Worm (Caenorhabditis elegans) whole organism, midembryonic: ENCODE results near the gene Y44F5A.1.

ENCODE experiments used
- T22C8.4 ChIP-seq: fragments of 200-800 bp; sonication (Bioruptor generic); IDR thresholded peaks from 2 replicates; pipeline ENCODE4 v1.3.6; 2022; ENCODE audit warnings: missing genetic modification characterization, missing compliant biosample characterization
- cog-1 ChIP-seq: sonication (generic microtip); optimal IDR thresholded peaks from 2 replicates; lab custom pipeline; 2016; ENCODE audit warnings: missing genetic modification characterization, missing compliant biosample characterization
- flt-1 ChIP-seq: fragments of 200-800 bp; sonication (Bioruptor generic); IDR thresholded peaks from 2 replicates; pipeline ENCODE4 v1.3.6; 2022; ENCODE audit warnings: missing genetic modification characterization, missing compliant biosample characterization
- klf-2 ChIP-seq: fragments of 200-800 bp; sonication (Bioruptor generic); conservative IDR thresholded peaks from 2 replicates; pipeline ENCODE4 v1.3.6; 2022; ENCODE audit warnings: missing genetic modification reagents, missing genetic modification characterization, missing compliant biosample characterization
- med-1 ChIP-seq: sonication (generic microtip); optimal IDR thresholded peaks from 2 replicates; lab custom pipeline; 2017; ENCODE audit warnings: missing genetic modification characterization, mild to moderate bottlenecking, missing compliant biosample characterization, antibody characterized with exemption, missing genetic modification reagents; ENCODE audit not compliant: insufficient read depth
- ref-1 ChIP-seq: fragments of 200-800 bp; sonication (Bioruptor generic); conservative IDR thresholded peaks from 2 replicates; pipeline ENCODE4 v1.3.6; 2022; ENCODE audit warnings: missing genetic modification reagents, missing genetic modification characterization, missing compliant biosample characterization
- tab-1 ChIP-seq: fragments of 200-800 bp; sonication (Bioruptor generic); IDR thresholded peaks from 2 replicates; pipeline ENCODE4 v1.3.6; 2022; ENCODE audit warnings: missing genetic modification characterization, missing compliant biosample characterization
- ztf-23 ChIP-seq: fragments of 200-800 bp; sonication (Bioruptor generic); IDR thresholded peaks from 2 replicates; pipeline ENCODE4 v1.3.6; 2022; ENCODE audit warnings: missing genetic modification reagents, missing genetic modification characterization, missing compliant biosample characterization
- ztf-29 ChIP-seq: fragments of 200-800 bp; sonication (Bioruptor generic); IDR thresholded peaks from 2 replicates; pipeline ENCODE4 v1.3.6; 2022; ENCODE audit warnings: missing genetic modification reagents, missing genetic modification characterization, missing compliant biosample characterization

Y44F5A.1 gene

DNA sequence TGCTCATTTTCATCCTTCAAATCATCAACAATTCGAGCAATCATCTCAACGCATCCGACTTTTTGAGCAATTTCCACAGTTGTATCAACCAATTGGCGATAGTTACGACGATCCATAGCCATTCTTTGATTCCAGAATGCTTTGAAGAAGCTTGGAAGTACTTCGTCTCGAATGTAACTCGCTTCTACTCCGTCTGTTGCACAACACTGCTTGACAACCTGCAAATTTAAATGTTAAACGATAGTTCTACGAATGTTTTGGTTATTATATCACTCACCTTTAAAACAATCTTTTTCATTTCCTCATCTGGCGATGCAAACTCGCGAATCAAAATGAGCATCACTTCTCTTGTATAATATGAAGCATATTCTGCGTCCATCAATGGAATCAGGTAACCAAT is 18.4 kb upstream of the Y44F5A.1 start:
- no peak for TF ChIP-seq ztf-23 (GFP tag; lab: Robert Waterston, UW)
- no peak for TF ChIP-seq tab-1
- TF ChIP-seq cog-1 (tag; lab: Kevin White, UChicago) = no peak
- no peak for TF ChIP-seq flt-1 (GFP tag; lab: Robert Waterston, UW)

DNA sequence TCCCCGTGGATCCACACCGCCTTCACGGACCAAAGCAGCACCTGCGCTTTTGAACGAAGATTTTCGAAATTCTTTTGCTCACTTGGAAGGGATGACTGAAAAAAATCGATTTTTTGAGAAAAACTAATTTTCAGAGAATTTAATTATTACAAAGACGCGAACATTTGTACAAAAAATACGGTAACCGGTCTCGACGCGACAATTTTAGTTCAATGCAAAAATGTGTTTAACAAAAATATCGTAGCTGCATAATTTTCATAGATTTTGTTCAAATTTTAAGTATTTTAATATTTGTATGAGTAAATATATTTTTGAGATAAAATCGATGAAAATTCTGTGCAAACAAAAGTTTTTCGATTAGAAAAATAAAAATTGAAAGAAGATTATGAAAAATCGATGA is 15.6 kb upstream of the Y44F5A.1 start, which contains the start of gene T08A11.1:
TSS of gene T08A11.1 (minus strand) at position 101 of the 400 bp plus-strand sequence.
- TF ChIP-seq cog-1 (tag; lab: Kevin White, UChicago) (no peak), ztf-29 (GFP tag; lab: Robert Waterston, UW) (no peak), flt-1 (GFP tag; lab: Robert Waterston, UW) (no peak), ztf-23 (GFP tag; lab: Robert Waterston, UW) (no peak), tab-1 (no peak), T22C8.4 (GFP tag; lab: Robert Waterston, UW) (no peak), klf-2 (GFP tag; lab: Robert Waterston, UW) (no peak), med-1 (GFP tag; lab: Kevin White, UChicago) (no peak), ref-1 (GFP tag; lab: Robert Waterston, UW) (no peak)

DNA sequence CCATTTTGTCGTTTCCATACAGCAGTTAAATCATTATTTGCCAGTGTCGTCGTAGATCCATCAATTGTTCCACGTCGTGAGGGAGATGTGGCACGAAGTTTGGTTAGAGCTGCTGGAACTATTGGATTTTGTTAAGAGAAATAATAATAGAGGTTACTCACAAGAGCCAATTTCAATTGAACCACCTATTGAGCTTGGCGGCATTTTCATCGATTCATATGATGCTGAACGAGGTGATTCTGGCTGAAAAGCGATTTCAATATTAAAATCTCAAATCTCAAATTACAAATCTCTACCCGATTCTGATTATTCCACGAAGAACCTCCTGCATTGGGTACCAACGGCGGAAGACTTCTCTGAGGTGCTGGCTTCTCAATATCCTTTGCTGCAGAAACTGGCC is 10.4 kb upstream of the Y44F5A.1 start:
- TF ChIP-seq flt-1 (GFP tag; lab: Robert Waterston, UW) = no peak
- TF ChIP-seq med-1 (GFP tag; lab: Kevin White, UChicago) = no peak
- TF ChIP-seq klf-2 (GFP tag; lab: Robert Waterston, UW) = no peak
- no peak for TF ChIP-seq cog-1 (tag; lab: Kevin White, UChicago)
- TF ChIP-seq ztf-23 (GFP tag; lab: Robert Waterston, UW) = no peak
- TF ChIP-seq tab-1 = no peak
- no peak for TF ChIP-seq ztf-29 (GFP tag; lab: Robert Waterston, UW)
- TF ChIP-seq T22C8.4 (GFP tag; lab: Robert Waterston, UW) = no peak
- TF ChIP-seq ref-1 (GFP tag; lab: Robert Waterston, UW) = no peak

DNA sequence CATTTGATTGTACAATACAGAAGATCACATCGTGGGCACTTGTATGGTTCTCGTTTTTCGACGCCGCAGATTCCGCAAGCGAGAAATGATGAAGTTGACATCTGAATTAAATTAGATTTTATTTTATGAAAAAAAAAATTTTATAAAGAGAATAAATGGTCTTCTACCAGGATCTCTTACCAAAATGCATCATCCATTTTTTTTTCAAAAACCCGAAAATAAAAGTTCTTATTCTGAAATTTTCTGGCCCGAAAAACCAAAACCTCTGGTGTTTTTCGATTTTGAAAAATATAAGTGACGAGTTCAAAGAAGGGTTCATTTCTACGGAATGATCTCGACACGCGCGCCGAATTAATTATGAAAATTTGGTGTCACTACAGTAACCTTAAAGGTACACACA is 3.2 kb downstream of the Y44F5A.1 start, which contains the start of gene zhit-2:
TSS of gene zhit-2 (minus strand) at position 101 of the 400 bp plus-strand sequence.
- no peak for TF ChIP-seq cog-1 (tag; lab: Kevin White, UChicago)
- no peak for TF ChIP-seq ztf-29 (GFP tag; lab: Robert Waterston, UW)
- no peak for TF ChIP-seq tab-1
- no peak for TF ChIP-seq klf-2 (GFP tag; lab: Robert Waterston, UW)
- no peak for TF ChIP-seq flt-1 (GFP tag; lab: Robert Waterston, UW)
- TF ChIP-seq ref-1 (GFP tag; lab: Robert Waterston, UW) = no peak
- TF ChIP-seq T22C8.4 (GFP tag; lab: Robert Waterston, UW) = no peak
- TF ChIP-seq ztf-23 (GFP tag; lab: Robert Waterston, UW) = no peak
- no peak for TF ChIP-seq med-1 (GFP tag; lab: Kevin White, UChicago)

DNA sequence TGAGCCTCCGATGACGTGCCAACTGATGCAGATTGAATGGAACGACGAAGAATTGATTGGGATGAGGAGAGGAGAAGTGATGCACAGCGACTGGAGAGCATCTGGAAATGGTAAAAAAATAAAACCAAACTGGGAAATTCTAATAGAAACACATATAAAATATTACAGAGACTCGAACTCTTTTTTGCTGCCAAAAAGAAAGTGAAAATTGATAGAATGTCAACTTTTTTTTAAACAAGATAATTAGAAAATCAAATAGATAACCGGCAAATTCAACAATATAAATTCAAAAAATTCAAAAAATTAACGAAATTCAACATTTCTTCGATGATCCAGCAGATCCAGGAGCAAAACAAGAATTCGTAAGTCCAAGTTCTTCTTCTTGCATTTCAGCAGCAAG is 4.0 kb downstream of the Y44F5A.1 start, which contains the start of gene mrpl-21:
TSS of gene mrpl-21 (minus strand) at position 101 of the 400 bp plus-strand sequence.
- no peak for TF ChIP-seq cog-1 (tag; lab: Kevin White, UChicago)
- TF ChIP-seq ztf-29 (GFP tag; lab: Robert Waterston, UW) = no peak
- TF ChIP-seq flt-1 (GFP tag; lab: Robert Waterston, UW) = no peak
- no peak for TF ChIP-seq tab-1
- TF ChIP-seq klf-2 (GFP tag; lab: Robert Waterston, UW) = no peak
- no peak for TF ChIP-seq ztf-23 (GFP tag; lab: Robert Waterston, UW)
- TF ChIP-seq med-1 (GFP tag; lab: Kevin White, UChicago) = no peak
- no peak for TF ChIP-seq ref-1 (GFP tag; lab: Robert Waterston, UW)
- TF ChIP-seq T22C8.4 (GFP tag; lab: Robert Waterston, UW) = no peak

DNA sequence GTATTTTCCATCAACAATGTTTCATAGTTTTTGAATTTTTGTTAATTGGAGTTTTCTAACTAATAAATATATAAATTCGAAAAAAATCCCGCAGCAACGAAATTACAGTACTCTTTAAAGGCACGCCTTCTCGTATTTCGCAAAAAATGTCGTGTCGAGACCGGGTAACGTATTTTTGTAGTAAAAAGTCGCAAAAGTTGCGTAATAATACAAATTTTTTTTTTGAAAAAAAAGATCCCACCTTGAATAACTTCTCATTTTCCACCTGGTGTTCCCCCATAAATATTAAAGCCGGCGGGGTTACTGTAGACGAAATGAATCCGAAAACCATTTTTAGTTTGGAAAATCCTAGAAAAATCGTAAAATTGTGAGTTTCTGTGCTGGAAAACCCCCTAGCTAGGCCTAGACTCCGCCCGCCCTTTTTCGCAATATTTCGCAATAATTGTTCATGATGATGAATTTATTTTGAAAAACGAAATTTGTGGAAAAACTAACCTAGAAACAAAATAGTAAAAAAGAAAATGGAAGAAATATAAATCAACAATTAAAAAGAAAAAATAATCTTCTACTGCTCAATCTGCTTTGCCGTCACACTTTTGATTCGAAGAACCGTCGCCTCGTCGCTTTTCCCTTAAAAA is 5.1 kb downstream of the Y44F5A.1 start, which contains the start of gene F43C1.7:
TSS of gene F43C1.7 (minus strand) at position 351 of the 638 bp plus-strand sequence.
- TF ChIP-seq ref-1 (GFP tag; lab: Robert Waterston, UW) = no peak
- TF ChIP-seq flt-1 (GFP tag; lab: Robert Waterston, UW) = no peak
- no peak for TF ChIP-seq klf-2 (GFP tag; lab: Robert Waterston, UW)
- no peak for TF ChIP-seq tab-1
- no peak for TF ChIP-seq med-1 (GFP tag; lab: Kevin White, UChicago)
- no peak for TF ChIP-seq ztf-29 (GFP tag; lab: Robert Waterston, UW)
- TF ChIP-seq ztf-23 (GFP tag; lab: Robert Waterston, UW) = no peak
- TF ChIP-seq T22C8.4 (GFP tag; lab: Robert Waterston, UW) = no peak
- TF ChIP-seq cog-1 (tag; lab: Kevin White, UChicago) = no peak

DNA sequence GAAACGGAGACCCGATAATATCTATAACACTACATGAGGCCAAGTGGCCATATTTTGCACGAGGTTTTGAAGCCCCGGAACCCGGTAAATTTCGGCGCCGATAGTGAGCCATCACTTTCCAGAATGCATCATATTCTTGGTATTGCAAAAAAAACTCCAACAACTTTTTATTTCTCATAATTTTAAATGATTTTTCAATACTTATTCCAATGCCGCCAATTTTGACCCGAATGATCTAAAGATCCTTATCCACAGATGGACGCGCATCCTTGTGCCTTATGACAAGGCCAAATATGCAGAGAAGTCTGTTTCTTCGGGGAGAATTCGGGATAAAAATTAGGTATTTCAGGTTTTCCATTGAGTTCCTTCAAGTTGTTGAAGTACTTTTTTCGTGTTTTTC is 6.3 kb downstream of the Y44F5A.1 start:
- TF ChIP-seq tab-1 (no peak), flt-1 (GFP tag; lab: Robert Waterston, UW) (no peak), T22C8.4 (GFP tag; lab: Robert Waterston, UW) (no peak), klf-2 (GFP tag; lab: Robert Waterston, UW) (no peak), med-1 (GFP tag; lab: Kevin White, UChicago) (no peak), cog-1 (tag; lab: Kevin White, UChicago) (no peak), ztf-23 (GFP tag; lab: Robert Waterston, UW) (no peak), ztf-29 (GFP tag; lab: Robert Waterston, UW) (no peak), ref-1 (GFP tag; lab: Robert Waterston, UW) (no peak)

DNA sequence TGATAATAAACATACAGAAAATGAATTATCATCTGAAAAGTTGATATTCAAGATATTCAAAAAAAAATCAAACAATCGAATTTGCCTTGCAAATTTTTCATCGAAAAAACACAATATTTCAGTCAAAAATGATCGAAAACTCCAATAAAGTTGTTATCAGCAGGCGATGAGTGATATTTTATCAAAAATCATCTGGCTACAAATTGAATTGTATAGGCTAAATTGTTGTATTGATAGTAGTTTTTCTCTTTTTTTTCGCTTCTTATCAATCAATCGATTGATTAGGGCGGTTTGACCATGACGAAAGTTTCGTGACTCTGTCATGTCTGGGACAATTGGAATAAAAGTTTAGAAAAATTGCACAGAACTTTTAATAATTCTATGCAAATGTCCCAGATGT is 7.3 kb downstream of the Y44F5A.1 start:
- TF ChIP-seq ref-1 (GFP tag; lab: Robert Waterston, UW) (no peak), ztf-29 (GFP tag; lab: Robert Waterston, UW) (no peak), T22C8.4 (GFP tag; lab: Robert Waterston, UW) (no peak), flt-1 (GFP tag; lab: Robert Waterston, UW) (no peak), cog-1 (tag; lab: Kevin White, UChicago) (no peak), med-1 (GFP tag; lab: Kevin White, UChicago) (no peak), ztf-23 (GFP tag; lab: Robert Waterston, UW) (no peak), tab-1 (no peak), klf-2 (GFP tag; lab: Robert Waterston, UW) (no peak)
